Worm (Caenorhabditis elegans) whole organism, young adult: ENCODE results near the gene tag-124.

ENCODE experiments used
- B0261.1 ChIP-seq: sonication (generic microtip); optimal IDR thresholded peaks from 2 replicates; lab custom pipeline; 2016; ENCODE audit warnings: mild to moderate bottlenecking, missing genetic modification characterization, moderate library complexity, missing compliant biosample characterization
- C06A6.2 ChIP-seq: fragments of 200-800 bp; sonication (Bioruptor generic); conservative IDR thresholded peaks from 2 replicates; pipeline ENCODE4 v1.3.6; 2022; ENCODE audit warnings: missing genetic modification characterization, missing compliant biosample characterization
- C17E4.6 ChIP-seq: fragments of 200-800 bp; sonication (Bioruptor generic); IDR thresholded peaks from 2 replicates; pipeline ENCODE4 v1.3.6; 2022; ENCODE audit warnings: missing genetic modification reagents, missing genetic modification characterization, missing compliant biosample characterization
- F49E8.2 ChIP-seq: sonication (generic microtip); optimal IDR thresholded peaks from 3 replicates; lab custom pipeline; 2017; ENCODE audit warnings: missing genetic modification characterization, mild to moderate bottlenecking, missing compliant biosample characterization, antibody characterized with exemption, moderate library complexity; ENCODE audit not compliant: insufficient read depth
- K11D2.4 ChIP-seq: fragments of 200-800 bp; sonication (Bioruptor generic); IDR thresholded peaks from 2 replicates; pipeline ENCODE4 v1.3.6; 2022; ENCODE audit warnings: missing genetic modification reagents, missing genetic modification characterization, missing compliant biosample characterization
- T07F8.4 ChIP-seq: sonication (generic microtip); optimal IDR thresholded peaks from 2 replicates; lab custom pipeline; 2016; ENCODE audit warnings: mild to moderate bottlenecking, missing genetic modification characterization, moderate library complexity, missing compliant biosample characterization
- T26A5.8 ChIP-seq: sonication (generic microtip); optimal IDR thresholded peaks from 2 replicates; lab custom pipeline; 2016; ENCODE audit warnings: missing genetic modification characterization, missing compliant biosample characterization
- Y79H2A.3 ChIP-seq: fragments of 200-800 bp; sonication (Bioruptor generic); conservative IDR thresholded peaks from 2 replicates; pipeline ENCODE4 v1.3.6; 2022; ENCODE audit warnings: missing genetic modification reagents, missing genetic modification characterization, missing compliant biosample characterization
- Y95B8A.8 ChIP-seq: fragments of 200-800 bp; sonication (Bioruptor generic); IDR thresholded peaks from 2 replicates; pipeline ENCODE4 v1.3.6; 2022; ENCODE audit warnings: missing genetic modification reagents, missing genetic modification characterization, missing compliant biosample characterization
- aptf-2 ChIP-seq: fragments of 200-800 bp; sonication (Bioruptor generic); conservative IDR thresholded peaks from 2 replicates; pipeline ENCODE4 v1.3.6; 2022; ENCODE audit warnings: missing genetic modification reagents, missing genetic modification characterization, missing compliant biosample characterization
- athp-1 ChIP-seq: sonication (generic microtip); optimal IDR thresholded peaks from 2 replicates; lab custom pipeline; 2017; ENCODE audit warnings: mild to moderate bottlenecking, missing genetic modification characterization, missing compliant biosample characterization
- attf-3 ChIP-seq: fragments of 200-800 bp; sonication (Bioruptor generic); conservative IDR thresholded peaks from 2 replicates; pipeline ENCODE4 v1.3.6; 2022; ENCODE audit warnings: missing genetic modification reagents, missing genetic modification characterization, missing compliant biosample characterization
- attf-6 ChIP-seq: fragments of 200-800 bp; sonication (Bioruptor generic); IDR thresholded peaks from 2 replicates; pipeline ENCODE4 v1.3.6; 2022; ENCODE audit warnings: missing genetic modification reagents, missing genetic modification characterization, missing compliant biosample characterization
- bed-2 ChIP-seq: fragments of 200-800 bp; sonication (Bioruptor generic); IDR thresholded peaks from 2 replicates; pipeline ENCODE4 v1.3.6; 2022; ENCODE audit warnings: missing genetic modification reagents, missing genetic modification characterization, missing compliant biosample characterization
- cebp-1 ChIP-seq, 2 experiments: fragments of 200-800 bp in 1 of 2; sonication (Bioruptor generic) in 1 of 2; sonication (generic microtip) in 1 of 2; IDR thresholded peaks in 1 of 2; optimal IDR thresholded peaks in 1 of 2; 2 replicates each; pipeline versions ENCODE4 v1.3.6 to Lab custom; 2017 to 2022; ENCODE audit warnings: missing compliant biosample characterization in 2 of 2, missing genetic modification characterization in 2 of 2, mild to moderate bottlenecking in 1 of 2, missing genetic modification reagents in 1 of 2, moderate library complexity in 1 of 2
- ceh-27 ChIP-seq: fragments of 200-800 bp; sonication (Bioruptor generic); optimal IDR thresholded peaks from 2 replicates; lab custom pipeline; 2018; ENCODE audit warnings: mild to moderate bottlenecking, missing genetic modification characterization, moderate library complexity, missing compliant biosample characterization
- ceh-40 ChIP-seq: fragments of 200-800 bp; sonication (Bioruptor generic); IDR thresholded peaks from 2 replicates; pipeline ENCODE4 v1.3.6; 2022; ENCODE audit warnings: missing genetic modification characterization, missing compliant biosample characterization
- dox-1 ChIP-seq: fragments of 200-800 bp; sonication (Bioruptor generic); IDR thresholded peaks from 2 replicates; pipeline ENCODE4 v1.3.6; 2022; ENCODE audit warnings: missing genetic modification reagents, missing genetic modification characterization, missing compliant biosample characterization
- egrh-3 ChIP-seq: fragments of 200-800 bp; sonication (Bioruptor generic); IDR thresholded peaks from 2 replicates; pipeline ENCODE4 v1.3.6; 2022; ENCODE audit warnings: missing genetic modification reagents, missing genetic modification characterization, missing compliant biosample characterization
- ets-4 ChIP-seq: fragments of 200-800 bp; sonication (Bioruptor generic); optimal IDR thresholded peaks from 2 replicates; lab custom pipeline; 2018; ENCODE audit warnings: mild to moderate bottlenecking, missing genetic modification characterization, missing compliant biosample characterization
- fkh-3 ChIP-seq: sonication (generic microtip); optimal IDR thresholded peaks from 2 replicates; lab custom pipeline; 2016; ENCODE audit warnings: mild to moderate bottlenecking, missing genetic modification characterization, missing compliant biosample characterization
- hlh-12 ChIP-seq: sonication (generic microtip); optimal IDR thresholded peaks from 2 replicates; lab custom pipeline; 2016; ENCODE audit warnings: missing genetic modification characterization, missing compliant biosample characterization
- hlh-26 ChIP-seq: fragments of 200-800 bp; sonication (Bioruptor generic); conservative IDR thresholded peaks from 2 replicates; pipeline ENCODE4 v1.3.6; 2022; ENCODE audit warnings: missing genetic modification reagents, missing genetic modification characterization, missing compliant biosample characterization
- hmg-20 ChIP-seq: fragments of 200-800 bp; sonication (Bioruptor generic); IDR thresholded peaks from 2 replicates; pipeline ENCODE4 v1.3.6; 2022; ENCODE audit warnings: missing genetic modification reagents, missing genetic modification characterization, missing compliant biosample characterization
- lag-1 ChIP-seq: fragments of 200-800 bp; sonication (Bioruptor generic); IDR thresholded peaks from 2 replicates; pipeline ENCODE4 v1.3.6; 2022; ENCODE audit warnings: missing genetic modification reagents, missing genetic modification characterization, missing compliant biosample characterization
- let-526 ChIP-seq: fragments of 200-800 bp; sonication (Bioruptor generic); IDR thresholded peaks from 2 replicates; pipeline ENCODE4 v1.3.6; 2022; ENCODE audit warnings: missing genetic modification reagents, missing genetic modification characterization, missing compliant biosample characterization
- let-607 ChIP-seq, 2 experiments: fragments of 200-800 bp in 1 of 2; sonication (Bioruptor generic) in 1 of 2; sonication (generic microtip) in 1 of 2; optimal IDR thresholded peaks; 2 replicates each; lab custom pipeline; 2016 to 2018; ENCODE audit warnings: mild to moderate bottlenecking in 2 of 2, missing compliant biosample characterization in 2 of 2, missing genetic modification characterization in 2 of 2, moderate library complexity in 2 of 2, missing genotype in 1 of 2
- lin-40 ChIP-seq: sonication (generic microtip); optimal IDR thresholded peaks from 2 replicates; lab custom pipeline; 2016; ENCODE audit warnings: missing genetic modification characterization, mild to moderate bottlenecking, missing compliant biosample characterization, missing genotype, missing genetic modification reagents
- lsy-27 ChIP-seq: sonication (generic microtip); optimal IDR thresholded peaks from 2 replicates; lab custom pipeline; 2017; ENCODE audit warnings: missing genetic modification characterization, mild to moderate bottlenecking, missing compliant biosample characterization, antibody characterized with exemption, missing genotype, borderline replicate concordance; ENCODE audit not compliant: insufficient read depth
- madf-8 ChIP-seq: fragments of 200-800 bp; sonication (Bioruptor generic); conservative IDR thresholded peaks from 2 replicates; pipeline ENCODE4 v1.3.6; 2022; ENCODE audit warnings: missing genetic modification reagents, missing genetic modification characterization, missing compliant biosample characterization
- mel-28 ChIP-seq: sonication (generic microtip); optimal IDR thresholded peaks from 2 replicates; lab custom pipeline; 2016; ENCODE audit warnings: borderline replicate concordance, mild to moderate bottlenecking, missing genetic modification characterization, missing compliant biosample characterization
- nfya-1 ChIP-seq: sonication (generic microtip); optimal IDR thresholded peaks from 2 replicates; lab custom pipeline; 2017; ENCODE audit warnings: antibody characterized with exemption, missing compliant biosample characterization, missing genetic modification characterization, borderline replicate concordance; ENCODE audit not compliant: insufficient read depth
- nfyb-1 ChIP-seq: fragments of 200-800 bp; sonication (Bioruptor generic); IDR thresholded peaks from 2 replicates; pipeline ENCODE4 v1.3.6; 2022; ENCODE audit warnings: missing genetic modification reagents, missing genetic modification characterization, missing compliant biosample characterization
- nhr-179 ChIP-seq: sonication (generic microtip); optimal IDR thresholded peaks from 2 replicates; lab custom pipeline; 2016; ENCODE audit warnings: mild to moderate bottlenecking, missing genetic modification characterization, missing compliant biosample characterization
- nhr-90 ChIP-seq: sonication (generic microtip); optimal IDR thresholded peaks from 2 replicates; lab custom pipeline; 2016; ENCODE audit warnings: missing genotype, mild to moderate bottlenecking, missing genetic modification characterization, missing compliant biosample characterization
- rec-8 ChIP-seq, 2 experiments: sonication (generic microtip); optimal IDR thresholded peaks; 2 replicates each; lab custom pipeline; 2016; ENCODE audit warnings: mild to moderate bottlenecking in 2 of 2, missing genetic modification characterization in 2 of 2, missing genetic modification reagents in 2 of 2, missing genotype in 2 of 2, missing biosample characterization in 1 of 2, missing compliant biosample characterization in 1 of 2, moderate library complexity in 1 of 2
- snpc-1.1 ChIP-seq: sonication (generic microtip); optimal IDR thresholded peaks from 2 replicates; lab custom pipeline; 2017; ENCODE audit warnings: missing genetic modification characterization, mild to moderate bottlenecking, missing compliant biosample characterization, antibody characterized with exemption, moderate library complexity, missing genotype, missing genetic modification reagents; ENCODE audit not compliant: insufficient read depth
- snpc-4 ChIP-seq, 5 experiments: fragments of 150-350 bp in 1 of 5; sonication (generic microtip) in 4 of 5; optimal IDR thresholded peaks; 2 replicates each; lab custom pipeline; 2014 to 2018; ENCODE audit warnings: missing genetic modification characterization in 5 of 5, missing biosample characterization in 3 of 5, antibody characterized with exemption in 2 of 5, mild to moderate bottlenecking in 2 of 5, missing compliant biosample characterization in 2 of 5, missing genotype in 2 of 5, moderate library complexity in 2 of 5, missing genetic modification reagents in 1 of 5
- unc-130 ChIP-seq: sonication (generic microtip); optimal IDR thresholded peaks from 2 replicates; lab custom pipeline; 2016; ENCODE audit warnings: missing genetic modification reagents, missing genetic modification characterization, missing compliant biosample characterization
- xnd-1 ChIP-seq: sonication (generic microtip); optimal IDR thresholded peaks from 2 replicates; lab custom pipeline; 2016; ENCODE audit warnings: missing genotype, missing genetic modification reagents, missing genetic modification characterization, missing compliant biosample characterization

The tag-124 gene

DNA sequence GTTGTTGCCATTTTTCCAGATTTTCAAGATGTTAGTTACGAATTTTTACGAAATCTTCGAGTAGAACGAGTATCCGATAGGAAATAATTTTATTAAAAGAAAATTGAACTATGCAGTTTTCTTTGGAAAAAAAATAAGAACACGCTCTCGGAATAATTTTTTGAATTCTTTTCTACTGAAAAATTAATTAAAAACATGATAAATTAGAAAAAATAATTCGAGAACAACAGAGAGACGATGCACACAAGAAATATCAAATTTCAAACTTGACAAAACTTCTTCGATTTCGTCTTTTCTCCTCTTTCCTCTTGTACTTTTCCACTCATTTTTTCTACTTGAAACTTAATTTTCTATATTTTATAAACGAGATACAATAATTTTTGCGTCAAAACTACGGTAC is 31.2 kb upstream of the tag-124 start, which contains the start of gene F35H8.4:
F35H8.4 (minus strand) TSS at position 101 of the 400 bp plus-strand sequence.
- TF ChIP-seq ceh-40 (GFP tag; lab: Robert Waterston, UW) (no peak), nhr-179 (tag; lab: Kevin White, UChicago) (no peak), cebp-1 (GFP tag; IDR thresholded peaks at IDR 0.05; lab: Robert Waterston, UW) (no peak), cebp-1 (tag; optimal IDR thresholded peaks at IDR 0.05; lab: Kevin White, UChicago) (no peak), T07F8.4 (tag; lab: Kevin White, UChicago) (no peak), attf-3 (GFP tag; lab: Robert Waterston, UW) (no peak), C06A6.2 (GFP tag; lab: Robert Waterston, UW) (no peak), Y79H2A.3 (GFP tag; lab: Robert Waterston, UW) (no peak), lag-1 (GFP tag; lab: Robert Waterston, UW) (no peak), let-607 (tag; optimal IDR thresholded peaks at IDR 0.05; lab: Kevin White, UChicago) (no peak), attf-6 (GFP tag; lab: Robert Waterston, UW) (no peak), hlh-26 (no peak), unc-130 (no peak), bed-2 (GFP tag; lab: Robert Waterston, UW) (no peak), hmg-20 (GFP tag; lab: Robert Waterston, UW) (no peak)

DNA sequence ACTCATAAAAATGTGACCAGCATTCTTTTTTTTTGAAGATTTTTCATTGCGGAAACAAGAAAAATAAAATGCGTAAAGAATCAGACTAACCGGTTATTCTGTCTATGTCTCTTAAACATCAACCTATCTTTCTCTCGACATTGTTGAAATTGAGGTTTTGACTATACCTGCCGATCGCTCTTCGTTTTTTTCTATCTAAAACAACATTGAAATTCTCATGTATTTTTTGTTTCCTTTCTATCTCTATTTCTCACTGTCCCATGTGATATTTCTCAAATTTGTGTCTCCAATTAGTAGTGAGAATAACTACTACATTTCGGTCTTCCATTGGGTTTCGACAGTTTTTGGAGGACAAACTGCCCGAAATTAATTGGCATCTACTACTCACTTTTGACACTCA is 30.2 kb upstream of the tag-124 start:
- TF ChIP-seq let-607 (tag; optimal IDR thresholded peaks at IDR 0.05; lab: Kevin White, UChicago) (no peak), snpc-1.1 (tag; lab: Kevin White, UChicago) (no peak), K11D2.4 (GFP tag; lab: Robert Waterston, UW) (no peak), T07F8.4 (tag; lab: Kevin White, UChicago) (no peak), lin-40 (tag; lab: Kevin White, UChicago) (peak; percentile 12), ceh-27 (GFP tag; lab: Kevin White, UChicago) (peak; percentile 23)

ce11 chrII:9566045-9566444 is 25.0 kb upstream of the tag-124 start:
- peak; percentile 62 for TF ChIP-seq T26A5.8 (tag; lab: Kevin White, UChicago)
- peak in 1 of 2 experiments; percentile 48 for TF ChIP-seq let-607 (tag; optimal IDR thresholded peaks at IDR 0.05; lab: Kevin White, UChicago)
- TF ChIP-seq T07F8.4 (tag; lab: Kevin White, UChicago), result peak; percentile 53
- TF ChIP-seq nfyb-1, result peak; percentile 87
- no peak for TF ChIP-seq snpc-1.1 (tag; lab: Kevin White, UChicago)
- TF ChIP-seq rec-8 (tag; optimal IDR thresholded peaks at IDR 0.05; lab: Kevin White, UChicago), result peak; percentile 64 to 90
- no peak for TF ChIP-seq ets-4 (GFP tag; lab: Kevin White, UChicago)
- TF ChIP-seq dox-1 (GFP tag; lab: Robert Waterston, UW), result peak; percentile 83
- peak; percentile 49; the same call in 1 of the 2 replicates for TF ChIP-seq C17E4.6 (GFP tag; lab: Robert Waterston, UW)
- TF ChIP-seq mel-28 (tag; lab: Kevin White, UChicago), result peak; percentile 21
- TF ChIP-seq aptf-2 (GFP tag; lab: Robert Waterston, UW), result 0 out of 2 replicates have a peak, but pooled peaks have one; percentile 65
- TF ChIP-seq hlh-12 (tag; lab: Kevin White, UChicago), result no peak
- 0 out of 2 replicates have a peak, but pooled peaks have one; percentile 32 for TF ChIP-seq madf-8 (GFP tag; lab: Robert Waterston, UW)
- TF ChIP-seq nfya-1 (tag; lab: Kevin White, UChicago), result no peak
- peak; percentile 93 for TF ChIP-seq B0261.1 (tag; lab: Kevin White, UChicago)
- TF ChIP-seq let-526 (GFP tag; lab: Robert Waterston, UW), result no peak; the same call in 1 of the 2 replicates
- peak; percentile 63 for TF ChIP-seq snpc-4 (GFP tag; optimal IDR thresholded peaks at IDR 0.05; lab: Kevin White, UChicago)
- TF ChIP-seq snpc-4 (tag; optimal IDR thresholded peaks at IDR 0.05; lab: Kevin White, UChicago), result peak in 3 of 4 experiments; percentile 44 to 74 (median 65)
- TF ChIP-seq egrh-3 (GFP tag; lab: Robert Waterston, UW), result peak; percentile 29; the same call in 1 of the 2 replicates
- no peak; the same call in 1 of the 2 replicates for TF ChIP-seq Y95B8A.8
- peak; percentile 68 for TF ChIP-seq athp-1 (tag; lab: Kevin White, UChicago)
- peak; percentile 72 for TF ChIP-seq attf-3 (GFP tag; lab: Robert Waterston, UW)
- TF ChIP-seq nhr-90 (tag; lab: Kevin White, UChicago), result peak; percentile 90
- no peak for TF ChIP-seq lsy-27
- no peak for TF ChIP-seq cebp-1 (GFP tag; IDR thresholded peaks at IDR 0.05; lab: Robert Waterston, UW)
- TF ChIP-seq cebp-1 (tag; optimal IDR thresholded peaks at IDR 0.05; lab: Kevin White, UChicago), result peak; percentile 73
- TF ChIP-seq xnd-1 (tag; lab: Kevin White, UChicago), result no peak
- TF ChIP-seq nhr-179 (tag; lab: Kevin White, UChicago), result no peak
- peak; percentile 7 for TF ChIP-seq fkh-3 (tag; lab: Kevin White, UChicago)
- peak; percentile 45 for TF ChIP-seq F49E8.2
